Fruit fly (Drosophila melanogaster): ENCODE measurements around the gene Frl.

Frl gene

DNA sequence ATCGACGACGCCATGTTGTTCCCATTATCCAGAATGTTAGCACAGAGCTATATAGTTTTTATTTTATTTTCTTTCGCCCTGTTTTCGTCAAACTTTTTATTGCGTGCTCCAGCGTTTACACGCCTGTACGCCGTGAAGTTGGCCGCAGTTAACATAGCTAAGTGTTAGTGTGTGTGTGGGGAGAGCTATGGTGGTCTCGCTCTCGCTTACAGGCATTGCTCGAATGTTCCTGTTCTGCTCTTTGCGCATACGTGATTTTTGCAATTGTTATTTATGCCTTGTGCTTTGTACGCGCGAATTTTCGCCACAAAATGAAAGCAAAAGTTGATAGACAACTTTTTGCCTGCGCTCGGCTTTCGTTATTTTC, 49.0 kb upstream of the Frl start:
- TF ChIP-seq Ets97D (GFP tag; optimal IDR thresholded peaks at IDR 0.05) = peak; percentile 75
- 0 out of 2 replicates have a peak, but pooled peaks have one; percentile 17 for TF ChIP-seq E2f2 (GFP tag; IDR thresholded peaks at IDR 0.05)
- peak; percentile 21 for TF ChIP-seq cwo (GFP tag; optimal IDR thresholded peaks at IDR 0.05)
- TF ChIP-seq CG11456 (GFP tag; IDR thresholded peaks at IDR 0.05) = 0 out of 3 replicates have a peak, but pooled peaks have one; percentile 34
- TF ChIP-seq Mad (GFP tag; optimal IDR thresholded peaks at IDR 0.05) = no peak
- TF ChIP-seq CG10321 (GFP tag; IDR thresholded peaks at IDR 0.05) = peak; percentile 99
- peak; percentile 45; the same call in 1 of the 2 replicates for TF ChIP-seq gt (GFP tag; IDR thresholded peaks at IDR 0.05)
- peak; percentile 60 for TF ChIP-seq CG34376 (GFP tag; optimal IDR thresholded peaks at IDR 0.05)
- TF ChIP-seq Awh (GFP tag; IDR thresholded peaks at IDR 0.05) = no peak
- peak; percentile 5; the same call in 1 of the 2 replicates for TF ChIP-seq CG3847 (GFP tag; IDR thresholded peaks at IDR 0.05)
- TF ChIP-seq otp (GFP tag; IDR thresholded peaks at IDR 0.05) = peak; percentile 60; the same call in 1 of the 3 replicates
- TF ChIP-seq cg (GFP tag; optimal IDR thresholded peaks at IDR 0.05) = peak; percentile 91
- no peak for TF ChIP-seq jing (GFP tag; optimal IDR thresholded peaks at IDR 0.05)
- TF ChIP-seq CG32772 (GFP tag; IDR thresholded peaks at IDR 0.05) = no peak
- no peak for TF ChIP-seq CG7839 (tag; optimal IDR thresholded peaks at IDR 0.05)
- no peak; the same call in 1 of the 2 replicates for TF ChIP-seq Nf-YA (GFP tag; IDR thresholded peaks at IDR 0.05)
- TF ChIP-seq CG12659 (GFP tag; optimal IDR thresholded peaks at IDR 0.05) = peak; percentile 55
- TF ChIP-seq CG18599 (GFP tag; optimal IDR thresholded peaks at IDR 0.05) = peak; percentile 24
- peak; percentile 30 for TF ChIP-seq Bdp1 (GFP tag; optimal IDR thresholded peaks at IDR 0.05)
- peak; percentile 71 for TF ChIP-seq mirr (GFP tag; optimal IDR thresholded peaks at IDR 0.05)
- TF ChIP-seq CG11560 (tag; IDR thresholded peaks at IDR 0.05) = no peak
- no peak for TF ChIP-seq Mrtf (GFP tag; IDR thresholded peaks at IDR 0.05)
- 0 out of 3 replicates have a peak, but pooled peaks have one; percentile 54 for TF ChIP-seq CG17361 (GFP tag; IDR thresholded peaks at IDR 0.05)
- peak; percentile 34 for TF ChIP-seq CG12071 (GFP tag; optimal IDR thresholded peaks at IDR 0.05)
- peak; percentile 64; the same call in 2 of the 3 replicates for TF ChIP-seq CG2199 (GFP tag; IDR thresholded peaks at IDR 0.05)
- no peak for TF ChIP-seq Atf-2 (GFP tag; optimal IDR thresholded peaks at IDR 0.05)
- peak; percentile 63 for TF ChIP-seq CG15479 (GFP tag; optimal IDR thresholded peaks at IDR 0.05)
- peak; percentile 9 for TF ChIP-seq CG17829 (tag; optimal IDR thresholded peaks at IDR 0.05)
- no peak for TF ChIP-seq CG17359 (tag; optimal IDR thresholded peaks at IDR 0.05)
- TF ChIP-seq CG43689 (GFP tag; IDR thresholded peaks at IDR 0.05) = no peak
- TF ChIP-seq CG1024 (GFP tag; IDR thresholded peaks at IDR 0.05) = peak; percentile 51
- TF ChIP-seq sima (GFP tag; optimal IDR thresholded peaks at IDR 0.05) = no peak
- TF ChIP-seq lola (GFP tag; optimal IDR thresholded peaks at IDR 0.05) = no peak
- 0 out of 2 replicates have a peak, but pooled peaks have one; percentile 20 for TF ChIP-seq ato (GFP tag; IDR thresholded peaks at IDR 0.05; ENCODE audit: partially characterized antibody)
- peak; percentile 61; the same call in 2 of the 3 replicates for TF ChIP-seq Dbx (GFP tag; IDR thresholded peaks at IDR 0.05)
- TF ChIP-seq Drgx (GFP tag; IDR thresholded peaks at IDR 0.05) = peak; percentile 37; the same call in 1 of the 2 replicates
- peak; percentile 24 for TF ChIP-seq CG17186 (GFP tag; optimal IDR thresholded peaks at IDR 0.05)
- 0 out of 2 replicates have a peak, but pooled peaks have one; percentile 44 for TF ChIP-seq Bgb (GFP tag; IDR thresholded peaks at IDR 0.05; ENCODE audit: partially characterized antibody)
- no peak for TF ChIP-seq shn (GFP tag; optimal IDR thresholded peaks at IDR 0.05)
- no peak for TF ChIP-seq CG13424 (tag; optimal IDR thresholded peaks at IDR 0.05)
- peak; percentile 25 for TF ChIP-seq sens (GFP tag)
- TF ChIP-seq CG30020 (tag; optimal IDR thresholded peaks at IDR 0.05) = peak; percentile 4
- TF ChIP-seq CG11093 (GFP tag; IDR thresholded peaks at IDR 0.05) = peak; percentile 27; the same call in 1 of the 3 replicates
- TF ChIP-seq CG13624 (GFP tag; optimal IDR thresholded peaks at IDR 0.05) = peak; percentile 12
- no peak for TF ChIP-seq Hmx (GFP tag; optimal IDR thresholded peaks at IDR 0.05)
- TF ChIP-seq CG4707 (GFP tag; optimal IDR thresholded peaks at IDR 0.05) = no peak
- TF ChIP-seq lmd (GFP tag; IDR thresholded peaks at IDR 0.05) = 0 out of 2 replicates have a peak, but pooled peaks have one; percentile 16
- no peak for TF ChIP-seq lov (optimal IDR thresholded peaks at IDR 0.05)
- peak; percentile 82; the same call in 2 of the 3 replicates for TF ChIP-seq lov (GFP tag; IDR thresholded peaks at IDR 0.05)
- peak; percentile 82 for TF ChIP-seq CG17912 (GFP tag; optimal IDR thresholded peaks at IDR 0.05)
- no peak for TF ChIP-seq H2.0 (GFP tag; IDR thresholded peaks at IDR 0.05)
